Worm (Caenorhabditis elegans): ENCODE results near the gene alkb-8.

DNA sequence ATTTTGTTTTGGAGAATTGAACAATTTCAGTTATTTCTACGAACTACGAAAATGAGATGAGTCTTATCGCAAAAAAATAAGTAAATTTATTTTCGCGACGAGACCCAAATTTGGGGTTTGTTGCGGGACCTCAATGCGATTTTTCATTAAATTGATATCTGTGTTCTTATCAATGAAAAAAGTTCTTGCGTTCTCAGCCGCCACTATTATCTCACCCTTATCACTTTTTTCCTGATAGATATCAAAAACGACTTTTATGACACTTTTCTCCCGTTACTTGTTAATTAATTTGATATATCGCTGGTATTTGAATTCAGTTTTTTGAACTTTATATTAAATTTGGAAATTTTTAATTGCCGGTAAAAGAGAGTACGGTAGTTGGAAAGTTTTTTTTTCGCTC is 34.2 kb downstream of the alkb-8 start:
- TF ChIP-seq aly-1 (tag; optimal IDR thresholded peaks at IDR 0.05): no peak
- TF ChIP-seq flt-1 (GFP tag; IDR thresholded peaks at IDR 0.05): no peak
